Fruit fly (Drosophila melanogaster): ENCODE results near the gene CG6059.

The CG6059 gene

DNA sequence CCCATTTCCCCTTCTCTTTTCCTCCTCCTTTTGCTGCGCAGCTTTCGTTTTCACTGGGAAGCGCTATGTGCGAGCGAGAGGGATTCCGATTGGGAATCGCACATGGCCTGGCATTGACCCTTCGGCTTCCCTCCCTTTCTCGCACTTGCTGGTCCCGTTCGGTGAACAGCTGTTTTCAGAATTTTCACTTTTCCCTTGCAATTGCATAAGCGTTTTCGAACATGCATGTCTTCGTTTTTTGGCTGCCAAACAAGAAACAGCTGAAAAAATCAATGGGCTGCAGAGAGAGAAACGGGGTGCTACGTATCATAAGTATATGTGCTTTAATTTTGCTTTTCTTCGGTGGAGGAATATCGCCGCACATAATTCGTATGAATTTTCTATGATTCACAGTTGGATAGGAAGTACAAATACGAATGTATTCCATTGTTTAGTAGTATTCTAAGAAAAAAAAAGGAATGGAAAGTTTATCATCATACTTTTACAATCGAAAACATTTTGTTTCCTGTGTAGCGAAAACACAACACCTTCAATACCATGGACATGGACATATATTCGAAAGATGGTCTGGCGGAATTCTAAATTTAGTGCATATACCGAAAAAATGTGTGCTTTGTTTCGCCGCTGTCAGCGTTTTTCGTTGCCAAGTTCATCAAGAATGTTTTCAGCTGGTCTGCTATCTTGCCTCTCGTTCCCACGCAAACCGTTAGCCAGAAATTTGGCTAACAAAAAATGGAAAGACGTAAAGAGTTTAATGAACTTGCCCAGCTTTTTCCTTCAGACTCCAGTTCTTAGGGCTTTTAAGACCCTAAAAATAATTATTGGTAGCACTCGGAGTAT lies 27.9 kb upstream of the CG6059 start (continued):
- TF ChIP-seq seq (GFP tag; IDR thresholded peaks at IDR 0.05) (no peak), org-1 (GFP tag; optimal IDR thresholded peaks at IDR 0.05) (peak; percentile 34), CG8388 (GFP tag; optimal IDR thresholded peaks at IDR 0.05) (peak; percentile 27), Lim3 (GFP tag; IDR thresholded peaks at IDR 0.05) (no peak), gcm2 (GFP tag; optimal IDR thresholded peaks at IDR 0.05) (no peak), pan (optimal IDR thresholded peaks at IDR 0.05) (no peak), pan (GFP tag; optimal IDR thresholded peaks at IDR 0.05 in 1 of 2, IDR thresholded peaks at IDR 0.05 in 1 of 2) (peak in 1 of 2 experiments; percentile 13), pita (GFP tag; optimal IDR thresholded peaks at IDR 0.05) (no peak), esg (GFP tag; conservative IDR thresholded peaks at IDR 0.05) (peak; percentile 26; the same call in 1 of the 2 replicates), tin (GFP tag; optimal IDR thresholded peaks at IDR 0.05) (no peak), CG12219 (GFP tag; optimal IDR thresholded peaks at IDR 0.05) (peak; percentile 16), btn (GFP tag; optimal IDR thresholded peaks at IDR 0.05) (no peak), E2f2 (GFP tag; IDR thresholded peaks at IDR 0.05) (0 out of 2 replicates have a peak, but pooled peaks have one; percentile 9), E2f1 (GFP tag; IDR thresholded peaks at IDR 0.05) (peak; percentile 44; the same call in 1 of the 2 replicates), CG7372 (GFP tag; IDR thresholded peaks at IDR 0.05) (0 out of 2 replicates have a peak, but pooled peaks have one; percentile 19), Mad (GFP tag; optimal IDR thresholded peaks at IDR 0.05) (no peak), Doc3 (GFP tag; IDR thresholded peaks at IDR 0.05; ENCODE audit: partially characterized antibody) (no peak), Opbp (GFP tag; IDR thresholded peaks at IDR 0.05; ENCODE audit: partially characterized antibody) (no peak), HLH4C (GFP tag; IDR thresholded peaks at IDR 0.05; ENCODE audit: partially characterized antibody) (no peak), Dp (GFP tag; optimal IDR thresholded peaks at IDR 0.05) (no peak), CG13123 (GFP tag; optimal IDR thresholded peaks at IDR 0.05) (no peak), CG30020 (tag; optimal IDR thresholded peaks at IDR 0.05) (no peak), CG2120 (GFP tag; optimal IDR thresholded peaks at IDR 0.05) (peak; percentile 74), Gug (GFP tag; IDR thresholded peaks at IDR 0.05) (0 out of 4 replicates have a peak, but pooled peaks have one; percentile 20), Hmx (GFP tag; optimal IDR thresholded peaks at IDR 0.05) (no peak), CG10147 (GFP tag; optimal IDR thresholded peaks at IDR 0.05) (peak; percentile 49), sr (GFP tag; IDR thresholded peaks at IDR 0.05) (no peak), Doc2 (GFP tag; IDR thresholded peaks at IDR 0.05) (no peak), CG3281 (GFP tag; optimal IDR thresholded peaks at IDR 0.05) (peak; percentile 62), otp (GFP tag; IDR thresholded peaks at IDR 0.05) (no peak), al (GFP tag; IDR thresholded peaks at IDR 0.05) (peak; percentile 58), Pdp1 (GFP tag; optimal IDR thresholded peaks at IDR 0.05) (peak; percentile 24 to 76), Kr (GFP tag; optimal IDR thresholded peaks at IDR 0.05) (no peak), zfh2 (GFP tag; optimal IDR thresholded peaks at IDR 0.05) (peak; percentile 76), Drgx (GFP tag; IDR thresholded peaks at IDR 0.05) (peak; percentile 21; the same call in 1 of the 2 replicates), wdn (GFP tag; IDR thresholded peaks at IDR 0.05) (no peak), dpn (GFP tag; optimal IDR thresholded peaks at IDR 0.05) (peak in 1 of 2 experiments; percentile 29), CG2712 (tag; optimal IDR thresholded peaks at IDR 0.05) (peak; percentile 56), D (optimal IDR thresholded peaks at IDR 0.05) (no peak), D (GFP tag; optimal IDR thresholded peaks at IDR 0.05) (peak; percentile 24), CG1832 (GFP tag; optimal IDR thresholded peaks at IDR 0.05) (peak; percentile 61), lilli (GFP tag; optimal IDR thresholded peaks at IDR 0.05) (peak; percentile 19), CG16779 (GFP tag; IDR thresholded peaks at IDR 0.05) (no peak), CG13424 (tag; optimal IDR thresholded peaks at IDR 0.05) (peak; percentile 62), CG2889 (GFP tag; IDR thresholded peaks at IDR 0.05) (0 out of 3 replicates have a peak, but pooled peaks have one; percentile 11), CG6689 (GFP tag; IDR thresholded peaks at IDR 0.05) (0 out of 2 replicates have a peak, but pooled peaks have one; percentile 19), ham (GFP tag; IDR thresholded peaks at IDR 0.05) (no peak), h (optimal IDR thresholded peaks at IDR 0.05) (no peak), NK7.1 (GFP tag; optimal IDR thresholded peaks at IDR 0.05) (peak; percentile 17), Sry-δ (GFP tag; optimal IDR thresholded peaks at IDR 0.05) (no peak)
